Fruit fly (Drosophila melanogaster): Measurements from ENCODE around the gene CG42692.

The CG42692 gene

dm6 chr2L:14022130-14022735, 14.3 kb downstream of the CG42692 start (continued):
- TF ChIP-seq HLH4C (GFP tag; IDR thresholded peaks at IDR 0.05; ENCODE audit: partially characterized antibody) = no peak
- TF ChIP-seq croc (GFP tag; conservative IDR thresholded peaks at IDR 0.05) = peak; percentile 91
- TF ChIP-seq CG10366 (GFP tag; IDR thresholded peaks at IDR 0.05) = peak; percentile 88
- TF ChIP-seq scrt (GFP tag; optimal IDR thresholded peaks at IDR 0.05) = peak; percentile 91
- peak; percentile 92 for TF ChIP-seq Hr3 (GFP tag; optimal IDR thresholded peaks at IDR 0.05)
- TF ChIP-seq CG6813 (GFP tag; optimal IDR thresholded peaks at IDR 0.05) = peak; percentile 90
- TF ChIP-seq aop (GFP tag; IDR thresholded peaks at IDR 0.05) = no peak
- TF ChIP-seq PHDP (tag; optimal IDR thresholded peaks at IDR 0.05) = peak; percentile 98
- TF ChIP-seq CG11695 (GFP tag; IDR thresholded peaks at IDR 0.05) = peak; percentile 97
- peak; percentile 46; the same call in 1 of the 2 replicates for TF ChIP-seq dan (GFP tag; IDR thresholded peaks at IDR 0.05)
- peak; percentile 87 for TF ChIP-seq Nf-YA (GFP tag; IDR thresholded peaks at IDR 0.05)
- TF ChIP-seq Dip2 (GFP tag; IDR thresholded peaks at IDR 0.05) = peak; percentile 61
- peak; percentile 96 for TF ChIP-seq CG13296 (GFP tag; optimal IDR thresholded peaks at IDR 0.05)
- peak; percentile 87 for TF ChIP-seq CG6854 (GFP tag; optimal IDR thresholded peaks at IDR 0.05)
- TF ChIP-seq nom (GFP tag; optimal IDR thresholded peaks at IDR 0.05) = peak; percentile 23
- no peak for TF ChIP-seq Sry-δ (GFP tag; optimal IDR thresholded peaks at IDR 0.05)
- TF ChIP-seq NfI (GFP tag; optimal IDR thresholded peaks at IDR 0.05) = peak; percentile 93
- TF ChIP-seq onecut (GFP tag; IDR thresholded peaks at IDR 0.05) = peak; percentile 72
- peak; percentile 53; the same call in 1 of the 2 replicates for TF ChIP-seq sens-2 (GFP tag; IDR thresholded peaks at IDR 0.05)
- TF ChIP-seq psq (GFP tag; optimal IDR thresholded peaks at IDR 0.05) = peak; percentile 86
- TF ChIP-seq ham (GFP tag; IDR thresholded peaks at IDR 0.05) = peak; percentile 58; the same call in 1 of the 2 replicates
- TF ChIP-seq cas (GFP tag; IDR thresholded peaks at IDR 0.05) = peak; percentile 48
- peak; percentile 96 for TF ChIP-seq CG15601 (tag; optimal IDR thresholded peaks at IDR 0.05)
- TF ChIP-seq CG6689 (GFP tag; IDR thresholded peaks at IDR 0.05) = peak; percentile 96
- peak; percentile 97 for TF ChIP-seq dysf (GFP tag; IDR thresholded peaks at IDR 0.05)
- peak; percentile 95 for TF ChIP-seq CG6765 (GFP tag; optimal IDR thresholded peaks at IDR 0.05)
- TF ChIP-seq HLH54F (GFP tag; optimal IDR thresholded peaks at IDR 0.05) = no peak
- TF ChIP-seq twi (tag; optimal IDR thresholded peaks at IDR 0.05) = peak; percentile 97
- peak; percentile 91 for TF ChIP-seq HLH3B (GFP tag; IDR thresholded peaks at IDR 0.05)
- peak; percentile 76 for TF ChIP-seq jigr1 (GFP tag; IDR thresholded peaks at IDR 0.05)
- peak; percentile 83 for TF ChIP-seq sim (GFP tag; IDR thresholded peaks at IDR 0.05)
- peak; percentile 88 for TF ChIP-seq caup (GFP tag; optimal IDR thresholded peaks at IDR 0.05; ENCODE audit: severe bottlenecking)
- TF ChIP-seq dmrt11E (tag; optimal IDR thresholded peaks at IDR 0.05) = peak; percentile 95
- TF ChIP-seq peb (GFP tag; IDR thresholded peaks at IDR 0.05) = peak; percentile 87
- TF ChIP-seq CG31224 (GFP tag; IDR thresholded peaks at IDR 0.05) = peak; percentile 48; the same call in 1 of the 2 replicates
- TF ChIP-seq MTF-1 (GFP tag; optimal IDR thresholded peaks at IDR 0.05; ENCODE audit: borderline replicate concordance) = peak; percentile 72
- no peak for TF ChIP-seq sna (GFP tag; IDR thresholded peaks at IDR 0.05; ENCODE audit: partially characterized antibody)
- peak; percentile 79 for TF ChIP-seq gt (GFP tag; IDR thresholded peaks at IDR 0.05)
- no peak for TF ChIP-seq Ets97D (GFP tag; optimal IDR thresholded peaks at IDR 0.05)
- peak; percentile 62 for TF ChIP-seq Lhr (GFP tag; optimal IDR thresholded peaks at IDR 0.05)
- TF ChIP-seq Ptx1 (GFP tag; IDR thresholded peaks at IDR 0.05) = peak; percentile 94
- peak; percentile 43 for TF ChIP-seq CG18011 (GFP tag; optimal IDR thresholded peaks at IDR 0.05)
- TF ChIP-seq jing (GFP tag; optimal IDR thresholded peaks at IDR 0.05) = peak; percentile 50
- TF ChIP-seq nerfin-1 (tag; optimal IDR thresholded peaks at IDR 0.05) = peak; percentile 94
- TF ChIP-seq D19A (tag; optimal IDR thresholded peaks at IDR 0.05) = peak; percentile 89
- no peak for TF ChIP-seq pb (GFP tag; optimal IDR thresholded peaks at IDR 0.05)
- peak; percentile 59; the same call in 1 of the 2 replicates for TF ChIP-seq Rx (GFP tag; IDR thresholded peaks at IDR 0.05)
- TF ChIP-seq CG34224 (GFP tag; IDR thresholded peaks at IDR 0.05; ENCODE audit: partially characterized antibody) = no peak
- peak; percentile 92 for TF ChIP-seq esg (GFP tag; conservative IDR thresholded peaks at IDR 0.05)
- peak; percentile 89 for TF ChIP-seq so (GFP tag; IDR thresholded peaks at IDR 0.05)
